Worm (Caenorhabditis elegans) whole organism, L4/young adult: ENCODE data around the gene F08G2.4.

Experiments used
- dao-5 ChIP-seq: sonication (generic microtip); optimal IDR thresholded peaks from 2 replicates; lab custom pipeline; 2016; ENCODE audit warnings: missing genotype, missing genetic modification characterization, moderate library complexity, missing compliant biosample characterization
- him-1 ChIP-seq: sonication (generic microtip); optimal IDR thresholded peaks from 2 replicates; lab custom pipeline; 2016; ENCODE audit warnings: missing genotype, missing genetic modification reagents, missing genetic modification characterization, missing compliant biosample characterization

- TF ChIP-seq him-1 (peak; percentile 74), dao-5 (peak; percentile 63)
Measured at ce11 chrII:13834380-13835194, 4.2 kb downstream of the F08G2.4 start.
